Fruit fly (Drosophila melanogaster) whole organism, embryonic: ENCODE results near the gene Faa.

Source experiments
- CG12659 ChIP-seq: fragments of 200-800 bp; sonication (Bioruptor generic); optimal IDR thresholded peaks from 3 replicates; lab custom pipeline; 2017; ENCODE audit warnings: mild to moderate bottlenecking, missing biosample characterization, missing genetic modification reagents, missing genetic modification characterization
- CG12744 ChIP-seq: fragments of 200-800 bp; sonication (Bioruptor generic); optimal IDR thresholded peaks from 2 replicates; lab custom pipeline; 2016; ENCODE audit warnings: missing biosample characterization, missing genetic modification characterization
- CG16863 ChIP-seq: fragments of 200-800 bp; sonication (Bioruptor generic); optimal IDR thresholded peaks from 3 replicates; lab custom pipeline; 2016; ENCODE audit warnings: missing biosample characterization, missing genetic modification characterization
- CG17186 ChIP-seq: fragments of 200-800 bp; sonication (Bioruptor generic); optimal IDR thresholded peaks from 3 replicates; lab custom pipeline; 2017; ENCODE audit warnings: missing biosample characterization, missing genetic modification reagents, missing genetic modification characterization
- CG17829 ChIP-seq: fragments of 200-800 bp; optimal IDR thresholded peaks from 2 replicates; lab custom pipeline; 2019; ENCODE audit warnings: missing biosample characterization, mild to moderate bottlenecking, missing genetic modification characterization, moderate library complexity
- CG18262 ChIP-seq: fragments of 200-800 bp; optimal IDR thresholded peaks from 3 replicates; lab custom pipeline; 2019; ENCODE audit warnings: missing biosample characterization, mild to moderate bottlenecking, missing genetic modification characterization, moderate library complexity
- CG2129 ChIP-seq: fragments of 200-800 bp; sonication (Bioruptor generic); IDR thresholded peaks from 2 replicates; pipeline ENCODE4 v1.3.6; 2022; ENCODE audit warnings: missing biosample characterization, missing genetic modification characterization; ENCODE audit not compliant: partially characterized antibody
- CG3163 ChIP-seq: fragments of 200-800 bp; sonication (Bioruptor generic); optimal IDR thresholded peaks from 3 replicates; lab custom pipeline; 2016; ENCODE audit warnings: missing biosample characterization, missing genetic modification characterization
- CG42726 ChIP-seq: fragments of 200-800 bp; sonication (Bioruptor generic); IDR thresholded peaks from 2 replicates; pipeline ENCODE4 v1.3.6; 2022; ENCODE audit warnings: missing biosample characterization, missing genetic modification characterization; ENCODE audit not compliant: partially characterized antibody
- CG4404 ChIP-seq: fragments of 200-800 bp; sonication (Bioruptor generic); IDR thresholded peaks from 2 replicates; pipeline ENCODE4 v1.3.6; 2022; ENCODE audit warnings: missing biosample characterization, missing genetic modification characterization
- CG4854 ChIP-seq: fragments of 200-800 bp; sonication (Bioruptor generic); optimal IDR thresholded peaks from 2 replicates; lab custom pipeline; 2016; ENCODE audit warnings: missing biosample characterization, missing genetic modification characterization, inconsistent platforms
- CG6683 ChIP-seq: fragments of 200-800 bp; sonication (Bioruptor generic); optimal IDR thresholded peaks from 2 replicates; lab custom pipeline; 2017; ENCODE audit warnings: missing biosample characterization, mild to moderate bottlenecking, missing genetic modification characterization, missing genetic modification reagents
- CG6689 ChIP-seq: fragments of 200-800 bp; sonication (Bioruptor generic); IDR thresholded peaks from 2 replicates; pipeline ENCODE4 v1.3.6; 2022; ENCODE audit warnings: missing biosample characterization, missing genetic modification characterization
- CG6765 ChIP-seq: fragments of 200-800 bp; sonication (Bioruptor generic); optimal IDR thresholded peaks from 3 replicates; lab custom pipeline; 2017; ENCODE audit warnings: missing biosample characterization, mild to moderate bottlenecking, missing genetic modification characterization
- CG8089 ChIP-seq: fragments of 200-800 bp; sonication (Bioruptor generic); optimal IDR thresholded peaks from 3 replicates; lab custom pipeline; 2016; ENCODE audit warnings: missing biosample characterization, missing genetic modification characterization
- CG8478 ChIP-seq: fragments of >200 bp; optimal IDR thresholded peaks from 2 replicates; lab custom pipeline; 2018
- CG8924 ChIP-seq: fragments of 200-800 bp; optimal IDR thresholded peaks from 3 replicates; lab custom pipeline; 2019; ENCODE audit warnings: missing biosample characterization, mild to moderate bottlenecking, missing genetic modification characterization, moderate library complexity
- CG8944 ChIP-seq: fragments of 200-800 bp; sonication (Bioruptor generic); optimal IDR thresholded peaks from 3 replicates; lab custom pipeline; 2016; ENCODE audit warnings: missing biosample characterization, missing genetic modification characterization
- CrebB ChIP-seq: fragments of 200-800 bp; sonication (Bioruptor generic); optimal IDR thresholded peaks from 3 replicates; lab custom pipeline; 2018; ENCODE audit warnings: missing biosample characterization, mild to moderate bottlenecking, missing genetic modification characterization
- Fer1 ChIP-seq: fragments of 200-800 bp; sonication (Bioruptor generic); optimal IDR thresholded peaks from 2 replicates; lab custom pipeline; 2017; ENCODE audit warnings: missing biosample characterization, mild to moderate bottlenecking, missing genetic modification characterization
- HLH4C ChIP-seq: fragments of 200-800 bp; sonication (Bioruptor generic); IDR thresholded peaks from 3 replicates; pipeline ENCODE4 v1.3.6; 2022; ENCODE audit warnings: missing biosample characterization, missing genetic modification characterization; ENCODE audit not compliant: partially characterized antibody
- Hr78 ChIP-seq, 2 experiments: fragments of 200-800 bp in 1 of 2; fragments of >200 bp in 1 of 2; sonication (Bioruptor generic) in 1 of 2; optimal IDR thresholded peaks; 2 replicates each; lab custom pipeline; 2017 to 2019; ENCODE audit warnings: missing biosample characterization in 2 of 2, missing genetic modification characterization in 2 of 2, mild to moderate bottlenecking in 1 of 2, moderate library complexity in 1 of 2
- MESR4 ChIP-seq: fragments of 200-800 bp; sonication (Bioruptor generic); optimal IDR thresholded peaks from 2 replicates; lab custom pipeline; 2018; ENCODE audit warnings: missing biosample characterization, mild to moderate bottlenecking, missing genetic modification characterization, moderate library complexity
- Max ChIP-seq: fragments of 200-800 bp; sonication (Bioruptor generic); optimal IDR thresholded peaks from 2 replicates; lab custom pipeline; 2016; ENCODE audit warnings: missing biosample characterization, mild to moderate bottlenecking, missing genetic modification characterization
- Med ChIP-seq: fragments of 200-800 bp; sonication (Bioruptor generic); peaks from one replicate; lab custom pipeline; 2016; ENCODE audit warnings: missing biosample characterization, missing genetic modification characterization, mild to moderate bottlenecking, inconsistent platforms, moderate library complexity
- Ptx1 ChIP-seq: fragments of 200-800 bp; sonication (Bioruptor generic); IDR thresholded peaks from 2 replicates; pipeline ENCODE4 v1.3.6; 2022; ENCODE audit warnings: missing biosample characterization, missing genetic modification characterization
- Rx ChIP-seq: fragments of 200-800 bp; sonication (Bioruptor generic); IDR thresholded peaks from 2 replicates; pipeline ENCODE4 v1.3.6; 2022; ENCODE audit warnings: missing biosample characterization, missing genetic modification characterization
- Side ChIP-seq: fragments of 200-800 bp; sonication (Bioruptor generic); optimal IDR thresholded peaks from 2 replicates; lab custom pipeline; 2016; ENCODE audit warnings: missing biosample characterization, missing genetic modification characterization
- bsh ChIP-seq, 2 experiments: fragments of 200-800 bp; sonication (Bioruptor generic); optimal IDR thresholded peaks; 2 replicates each; lab custom pipeline; 2017 to 2018; ENCODE audit warnings: mild to moderate bottlenecking in 2 of 2, missing biosample characterization in 2 of 2, missing genetic modification characterization in 2 of 2, moderate library complexity in 1 of 2
- cwo ChIP-seq: fragments of 200-800 bp; sonication (Bioruptor generic); optimal IDR thresholded peaks from 3 replicates; lab custom pipeline; 2017; ENCODE audit warnings: missing biosample characterization, missing genetic modification characterization, mild to moderate bottlenecking, moderate library complexity, missing genetic modification reagents
- dimm ChIP-seq: fragments of 200-800 bp; sonication (Bioruptor generic); IDR thresholded peaks from 2 replicates; pipeline ENCODE4 v1.3.6; 2022; ENCODE audit warnings: missing biosample characterization, missing genetic modification characterization
- ems ChIP-seq: fragments of 200-800 bp; sonication (Bioruptor generic); optimal IDR thresholded peaks from 3 replicates; lab custom pipeline; 2016; ENCODE audit warnings: missing biosample characterization, missing genetic modification characterization
- fd3F ChIP-seq: fragments of 200-800 bp; sonication (Bioruptor generic); optimal IDR thresholded peaks from 2 replicates; lab custom pipeline; 2018; ENCODE audit warnings: missing biosample characterization, mild to moderate bottlenecking, missing genetic modification characterization, moderate library complexity
- grau ChIP-seq: fragments of 200-800 bp; optimal IDR thresholded peaks from 3 replicates; lab custom pipeline; 2019; ENCODE audit warnings: missing biosample characterization, mild to moderate bottlenecking, missing genetic modification characterization, moderate library complexity
- grn ChIP-seq: fragments of 200-800 bp; sonication (Bioruptor generic); optimal IDR thresholded peaks from 3 replicates; lab custom pipeline; 2017; ENCODE audit warnings: missing biosample characterization, missing genetic modification characterization
- ham ChIP-seq: fragments of 200-800 bp; sonication (Bioruptor generic); IDR thresholded peaks from 2 replicates; pipeline ENCODE4 v1.3.6; 2022; ENCODE audit warnings: missing biosample characterization, missing genetic modification characterization
- her ChIP-seq: fragments of 200-800 bp; sonication (Bioruptor generic); optimal IDR thresholded peaks from 2 replicates; lab custom pipeline; 2016; ENCODE audit warnings: missing biosample characterization, missing genetic modification characterization
- ind ChIP-seq: fragments of 200-800 bp; sonication (Bioruptor generic); optimal IDR thresholded peaks from 3 replicates; lab custom pipeline; 2016; ENCODE audit warnings: missing biosample characterization, missing genetic modification characterization
- jigr1 ChIP-seq: fragments of 200-800 bp; sonication (Bioruptor generic); IDR thresholded peaks from 3 replicates; pipeline ENCODE4 v1.3.6; 2022; ENCODE audit warnings: missing biosample characterization, missing genetic modification characterization
- odd ChIP-seq: fragments of 200-800 bp; sonication (Bioruptor generic); optimal IDR thresholded peaks from 2 replicates; lab custom pipeline; 2017; ENCODE audit warnings: missing biosample characterization, mild to moderate bottlenecking, missing genetic modification characterization
- pb ChIP-seq: fragments of 200-800 bp; sonication (Bioruptor generic); optimal IDR thresholded peaks from 3 replicates; lab custom pipeline; 2016; ENCODE audit warnings: missing biosample characterization, missing genetic modification characterization
- pfk ChIP-seq: fragments of 200-800 bp; sonication (Bioruptor generic); optimal IDR thresholded peaks from 2 replicates; lab custom pipeline; 2018; ENCODE audit warnings: missing biosample characterization, mild to moderate bottlenecking, missing genetic modification characterization, moderate library complexity
- phol ChIP-seq: fragments of 200-800 bp; sonication (Bioruptor generic); optimal IDR thresholded peaks from 3 replicates; lab custom pipeline; 2018; ENCODE audit warnings: missing biosample characterization, mild to moderate bottlenecking, missing genetic modification characterization, moderate library complexity
- ranshi ChIP-seq: fragments of 200-800 bp; sonication (Bioruptor generic); IDR thresholded peaks from 2 replicates; pipeline ENCODE4 v1.3.6; 2022; ENCODE audit warnings: missing biosample characterization, missing genetic modification characterization
- sens-2 ChIP-seq: fragments of 200-800 bp; sonication (Bioruptor generic); IDR thresholded peaks from 2 replicates; pipeline ENCODE4 v1.3.6; 2022; ENCODE audit warnings: missing biosample characterization, missing genetic modification characterization
- so ChIP-seq: fragments of 200-800 bp; sonication (Bioruptor generic); IDR thresholded peaks from 3 replicates; pipeline ENCODE4 v1.3.6; 2022; ENCODE audit warnings: missing biosample characterization, missing genetic modification characterization
- sug ChIP-seq: fragments of 200-800 bp; optimal IDR thresholded peaks from 2 replicates; lab custom pipeline; 2019; ENCODE audit warnings: missing biosample characterization, mild to moderate bottlenecking, missing genetic modification characterization, moderate library complexity
- vnd ChIP-seq: fragments of 200-800 bp; sonication (Bioruptor generic); IDR thresholded peaks from 3 replicates; pipeline ENCODE4 v1.3.6; 2022; ENCODE audit warnings: missing biosample characterization, missing genetic modification characterization; ENCODE audit not compliant: partially characterized antibody
- zen ChIP-seq: fragments of 200-800 bp; sonication (Bioruptor generic); optimal IDR thresholded peaks from 3 replicates; lab custom pipeline; 2018; ENCODE audit warnings: missing biosample characterization, mild to moderate bottlenecking, missing genetic modification characterization, moderate library complexity

The Faa gene

DNA sequence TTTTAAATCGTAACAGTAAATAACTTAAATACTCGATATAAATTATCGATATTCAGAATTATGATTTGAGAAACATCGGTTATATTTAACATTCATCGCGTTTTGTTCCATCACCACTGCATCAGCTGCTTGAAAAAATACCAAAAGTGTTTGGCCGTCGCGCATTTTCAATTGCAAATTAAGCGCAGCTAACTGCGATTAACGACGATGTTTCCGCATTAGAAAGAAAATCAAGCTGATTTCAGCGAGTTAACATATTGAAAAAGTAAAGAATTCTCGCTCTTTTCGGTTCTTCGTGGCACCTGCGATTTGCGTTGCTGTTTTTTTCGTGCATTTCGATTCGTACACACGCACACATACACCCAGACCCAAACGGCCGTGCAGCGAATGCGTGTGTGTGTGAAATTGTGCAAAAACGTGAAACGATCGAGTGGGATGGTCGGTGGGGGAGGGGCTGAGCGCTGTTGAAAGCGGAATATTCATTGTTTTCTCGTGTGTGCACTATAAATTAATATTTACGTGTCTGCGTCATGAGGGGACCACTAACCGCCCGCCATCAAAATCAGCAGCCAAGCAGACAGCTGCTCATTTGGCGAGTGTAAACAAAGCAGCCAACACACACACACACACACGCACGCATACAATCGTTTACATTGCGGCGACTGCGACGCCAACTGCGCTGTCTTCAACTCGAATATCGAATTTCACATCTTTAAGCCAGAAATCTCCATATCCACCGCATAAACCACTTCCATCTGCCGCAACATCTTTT is 34.5 kb upstream of the Faa start, which contains the start of gene Ack (continued):
- TF ChIP-seq CG16863: no peak
- peak; percentile 61 for TF ChIP-seq cwo
- no peak for TF ChIP-seq so
- TF ChIP-seq CG6765 (GFP tag; lab: Kevin White, UChicago): no peak
- peak; percentile 45 for TF ChIP-seq odd (GFP tag; lab: Kevin White, UChicago)
- TF ChIP-seq CG8924: peak; percentile 49
- TF ChIP-seq ham (GFP tag; lab: Robert Waterston, UW): no peak
- TF ChIP-seq CG12659 (GFP tag; lab: Kevin White, UChicago): peak; percentile 18
- TF ChIP-seq pfk (GFP tag; lab: Kevin White, UChicago): no peak
- no peak for TF ChIP-seq sens-2 (GFP tag; lab: Robert Waterston, UW)
- no peak for TF ChIP-seq CG6683 (GFP tag; lab: Kevin White, UChicago)
- no peak for TF ChIP-seq phol
- peak; percentile 79 for TF ChIP-seq CG2129 (GFP tag; lab: Robert Waterston, UW)
- TF ChIP-seq MESR4: peak; percentile 57
- TF ChIP-seq CG8089: no peak
- no peak for TF ChIP-seq Side (GFP tag; lab: Kevin White, UChicago)
- TF ChIP-seq CG3163 (GFP tag; lab: Kevin White, UChicago): no peak
- TF ChIP-seq jigr1 (GFP tag; lab: Robert Waterston, UW): no peak
- peak; percentile 28; the same call in 1 of the 2 replicates for TF ChIP-seq ranshi
- peak; percentile 5 for TF ChIP-seq CG17829
- TF ChIP-seq HLH4C: peak; percentile 73
- TF ChIP-seq CG8944 (GFP tag; lab: Kevin White, UChicago): no peak
- no peak for TF ChIP-seq ind
- no peak for TF ChIP-seq ems
- no peak for TF ChIP-seq CG4854 (GFP tag; lab: Kevin White, UChicago)
- TF ChIP-seq grau (tag; lab: Kevin White, UChicago): no peak
- no peak for TF ChIP-seq her (GFP tag; lab: Kevin White, UChicago)
- TF ChIP-seq Fer1 (GFP tag; lab: Kevin White, UChicago): peak; percentile 28
- TF ChIP-seq CG42726 (GFP tag; lab: Robert Waterston, UW): peak; percentile 59; the same call in 1 of the 2 replicates
- TF ChIP-seq sug (tag; lab: Kevin White, UChicago): peak; percentile 31
- TF ChIP-seq CG17186 (GFP tag; lab: Kevin White, UChicago): peak; percentile 43
- no peak for TF ChIP-seq zen
- TF ChIP-seq pb (GFP tag; lab: Kevin White, UChicago): no peak
- no peak for TF ChIP-seq CG6689 (GFP tag; lab: Robert Waterston, UW)
- TF ChIP-seq dimm: no peak
- TF ChIP-seq Med (GFP tag; lab: Kevin White, UChicago): peak; percentile 58
- TF ChIP-seq Rx (GFP tag; lab: Robert Waterston, UW): no peak
- no peak for TF ChIP-seq Max (GFP tag; lab: Kevin White, UChicago)
- no peak for TF ChIP-seq fd3F (GFP tag; lab: Kevin White, UChicago)
- peak; percentile 26 for TF ChIP-seq CG8478 (lab: Kevin White, UChicago)
- no peak for TF ChIP-seq CG12744 (GFP tag; lab: Kevin White, UChicago)
- TF ChIP-seq bsh (GFP tag; optimal IDR thresholded peaks at IDR 0.05; lab: Kevin White, UChicago): no peak
- no peak for TF ChIP-seq grn (GFP tag; lab: Kevin White, UChicago)
- TF ChIP-seq Hr78 (GFP tag; optimal IDR thresholded peaks at IDR 0.05; lab: Kevin White, UChicago): no peak
- no peak for TF ChIP-seq CrebB
- TF ChIP-seq CG4404 (GFP tag; lab: Robert Waterston, UW): no peak
- no peak for TF ChIP-seq CG18262
- TF ChIP-seq vnd (GFP tag; lab: Robert Waterston, UW): peak; percentile 72
- no peak for TF ChIP-seq Ptx1 (GFP tag; lab: Robert Waterston, UW)
